Worm (Caenorhabditis elegans): ENCODE measurements around the gene C49F8.1.

The C49F8.1 gene

ce11 chrX:13364897-13365296 lies at the start of gene C49F8.1:
TSS of gene C49F8.1 (minus strand) at chrX:13364997.
- no peak for TF ChIP-seq spr-3 (GFP tag; optimal IDR thresholded peaks at IDR 0.05)
- TF ChIP-seq fkh-10 (GFP tag; optimal IDR thresholded peaks at IDR 0.05): peak; percentile 14
- TF ChIP-seq zfp-3 (GFP tag; conservative IDR thresholded peaks at IDR 0.05): no peak
- TF ChIP-seq ceh-32 (tag; optimal IDR thresholded peaks at IDR 0.05; ENCODE audit: poor library complexity): no peak
- no peak for TF ChIP-seq zag-1 (tag; optimal IDR thresholded peaks at IDR 0.05)
- no peak for TF ChIP-seq nhr-102 (tag; optimal IDR thresholded peaks at IDR 0.05)
- no peak for TF ChIP-seq lir-3 (tag; optimal IDR thresholded peaks at IDR 0.05)

ce11 chrX:13412307-13412706 lies 47.5 kb upstream of the C49F8.1 start:
- TF ChIP-seq pqm-1 (tag; optimal IDR thresholded peaks at IDR 0.05) (peak; percentile 66), nhr-28 (tag; optimal IDR thresholded peaks at IDR 0.05) (peak; percentile 86), vab-7 (GFP tag; IDR thresholded peaks at IDR 0.05) (no peak), dve-1 (tag; optimal IDR thresholded peaks at IDR 0.05; ENCODE audit: insufficient read depth) (peak; percentile 18), dmd-6 (GFP tag; IDR thresholded peaks at IDR 0.05) (peak; percentile 19; the same call in 1 of the 2 replicates), daf-16 (GFP tag; optimal IDR thresholded peaks at IDR 0.05) (no peak), daf-16 (tag; optimal IDR thresholded peaks at IDR 0.05) (peak; percentile 40), F37D6.2 (tag; optimal IDR thresholded peaks at IDR 0.05) (no peak), dmd-8 (GFP tag; IDR thresholded peaks at IDR 0.05) (no peak)

ce11 chrX:13411306-13411705 lies 46.5 kb upstream of the C49F8.1 start:
- no peak for TF ChIP-seq ZK337.2 (GFP tag; IDR thresholded peaks at IDR 0.05)
- peak; percentile 67 for TF ChIP-seq nhr-28 (tag; optimal IDR thresholded peaks at IDR 0.05)
- no peak for TF ChIP-seq mep-1 (tag; optimal IDR thresholded peaks at IDR 0.05)
- no peak for TF ChIP-seq zag-1 (tag; optimal IDR thresholded peaks at IDR 0.05)
- no peak for TF ChIP-seq tra-1 (GFP tag; IDR thresholded peaks at IDR 0.05)
- TF ChIP-seq dmd-8 (GFP tag; IDR thresholded peaks at IDR 0.05): no peak
- no peak for TF ChIP-seq hif-1 (tag; optimal IDR thresholded peaks at IDR 0.05)
- TF ChIP-seq aly-2 (tag; optimal IDR thresholded peaks at IDR 0.05): no peak
- TF ChIP-seq Y5F2A.4 (GFP tag; optimal IDR thresholded peaks at IDR 0.05): no peak
- TF ChIP-seq ceh-32 (tag; optimal IDR thresholded peaks at IDR 0.05; ENCODE audit: poor library complexity): no peak
- TF ChIP-seq egl-27 (tag; optimal IDR thresholded peaks at IDR 0.05): no peak
- peak; percentile 5 for TF ChIP-seq dve-1 (tag; optimal IDR thresholded peaks at IDR 0.05; ENCODE audit: insufficient read depth)
- no peak for TF ChIP-seq R02D3.7 (tag; optimal IDR thresholded peaks at IDR 0.05)
- no peak for TF ChIP-seq ceh-20 (GFP tag; IDR thresholded peaks at IDR 0.05)

- TF ChIP-seq hlh-11 (tag; optimal IDR thresholded peaks at IDR 0.05) (peak; percentile 18), nhr-237 (tag; optimal IDR thresholded peaks at IDR 0.05) (no peak), daf-16 (GFP tag; optimal IDR thresholded peaks at IDR 0.05) (no peak), daf-16 (tag; optimal IDR thresholded peaks at IDR 0.05) (peak; percentile 36), dve-1 (tag; optimal IDR thresholded peaks at IDR 0.05; ENCODE audit: insufficient read depth) (peak; percentile 15), nhr-28 (tag; optimal IDR thresholded peaks at IDR 0.05) (peak; percentile 78), spr-1 (tag; optimal IDR thresholded peaks at IDR 0.05) (no peak)
Observed at ce11 chrX:13409543-13409942, 44.7 kb upstream of the C49F8.1 start, which contains the start of the genes cyp-13B1 and C29F7.1. TSS of gene cyp-13B1 (minus strand) at chrX:13409643. TSS of gene C29F7.1 (plus strand) at chrX:13409936.

- TF ChIP-seq nhr-111 (GFP tag; optimal IDR thresholded peaks at IDR 0.05): no peak
- TF ChIP-seq F37D6.2 (tag; optimal IDR thresholded peaks at IDR 0.05): no peak
- no peak for TF ChIP-seq arid-1 (GFP tag; conservative IDR thresholded peaks at IDR 0.05)
- TF ChIP-seq ceh-82 (tag; optimal IDR thresholded peaks at IDR 0.05): no peak
- no peak for TF ChIP-seq snpc-4 (tag; optimal IDR thresholded peaks at IDR 0.05)
- TF ChIP-seq mes-2 (tag; optimal IDR thresholded peaks at IDR 0.05; ENCODE audit: poor library complexity, severe bottlenecking): no peak
- TF ChIP-seq zfp-2 (tag; optimal IDR thresholded peaks at IDR 0.05): no peak
- no peak for TF ChIP-seq mdt-29 (GFP tag; IDR thresholded peaks at IDR 0.05)
- TF ChIP-seq lir-3 (tag; optimal IDR thresholded peaks at IDR 0.05): no peak
- no peak for TF ChIP-seq mep-1 (tag; optimal IDR thresholded peaks at IDR 0.05)
- TF ChIP-seq ctbp-1 (GFP tag; IDR thresholded peaks at IDR 0.05): no peak
- TF ChIP-seq pqm-1 (tag; optimal IDR thresholded peaks at IDR 0.05): no peak
- no peak for TF ChIP-seq unc-130 (GFP tag; optimal IDR thresholded peaks at IDR 0.05)
- TF ChIP-seq sdz-12 (GFP tag; optimal IDR thresholded peaks at IDR 0.05): no peak
- TF ChIP-seq snpc-1.2 (GFP tag; IDR thresholded peaks at IDR 0.05): no peak
- no peak for TF ChIP-seq ZK337.2 (GFP tag; IDR thresholded peaks at IDR 0.05)
- no peak for TF ChIP-seq ces-1 (GFP tag; optimal IDR thresholded peaks at IDR 0.05)
- TF ChIP-seq mxl-3 (GFP tag; optimal IDR thresholded peaks at IDR 0.05): no peak
- TF ChIP-seq nhr-10 (tag; optimal IDR thresholded peaks at IDR 0.05): no peak
Observed at ce11 chrX:13401783-13402182, 37.0 kb upstream of the C49F8.1 start, which contains the start of gene F02C12.1. TSS of gene F02C12.1 (plus strand) at chrX:13402083.

Measured in whole organism, L4 larva.